Fruit fly (Drosophila melanogaster) whole organism: Measurements from ENCODE around the gene CG7329.

ENCODE experiments used
- CG8478 ChIP-seq: fragments of >200 bp; optimal IDR thresholded peaks from 2 replicates; lab custom pipeline; 2018; ENCODE audit warnings: inconsistent platforms
- EcR ChIP-seq, 2 experiments: fragments of >200 bp; optimal IDR thresholded peaks; 2 replicates each; lab custom pipeline; 2017; ENCODE audit warnings: missing biosample characterization in 2 of 2, missing genetic modification characterization in 2 of 2, missing genetic modification reagents in 2 of 2
- psq ChIP-seq: fragments of >200 bp; optimal IDR thresholded peaks from 2 replicates; lab custom pipeline; 2017
- usp ChIP-seq: fragments of >200 bp; optimal IDR thresholded peaks from 2 replicates; lab custom pipeline; 2017; ENCODE audit warnings: missing biosample characterization, missing genetic modification characterization, mixed read lengths

- TF ChIP-seq usp (GFP tag; lab: Kevin White, UChicago) = no peak
- no peak for TF ChIP-seq CG8478 (lab: Kevin White, UChicago)
- no peak for TF ChIP-seq psq (lab: Kevin White, UChicago)
- no peak for TF ChIP-seq EcR (GFP tag; optimal IDR thresholded peaks at IDR 0.05; lab: Kevin White, UChicago)
These were observed 34.7 kb upstream of the CG7329 start for dm6 chr2L:10672989-10673388.
